Worm (Caenorhabditis elegans): ENCODE data around the gene T12D8.5.

The T12D8.5 gene

DNA sequence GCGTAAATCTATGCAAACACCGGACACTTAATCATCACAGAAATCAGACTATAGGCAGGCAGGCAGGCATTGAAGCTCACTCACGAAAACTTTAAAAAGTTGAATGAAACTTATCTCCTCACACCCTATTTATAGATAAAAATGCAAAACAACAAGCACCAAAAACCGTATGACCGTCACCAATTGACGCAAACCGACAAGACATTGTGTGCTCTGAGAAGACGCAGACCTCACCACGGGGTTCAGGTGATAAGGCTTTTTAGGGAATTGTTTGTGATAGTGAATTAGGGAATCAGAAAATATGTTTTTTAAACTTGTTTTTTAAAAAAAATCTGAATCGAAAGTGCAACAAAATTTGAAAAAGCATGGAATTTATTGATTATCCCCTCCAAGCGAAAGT is at the start of gene T12D8.5:
Gene T12D8.5 (minus strand): TSS at position 95 of the 400 bp plus-strand sequence.
- no peak for TF ChIP-seq ama-1 (optimal IDR thresholded peaks at IDR 0.05)
- no peak for TF ChIP-seq ets-7 (tag; optimal IDR thresholded peaks at IDR 0.05)
- no peak for TF ChIP-seq tbx-37 (GFP tag; conservative IDR thresholded peaks at IDR 0.05)
- TF ChIP-seq aly-1 (tag; optimal IDR thresholded peaks at IDR 0.05), result no peak
- TF ChIP-seq hmbx-1 (tag; optimal IDR thresholded peaks at IDR 0.05), result no peak
- TF ChIP-seq sea-1 (GFP tag; conservative IDR thresholded peaks at IDR 0.05), result no peak
- TF ChIP-seq tra-4 (tag; optimal IDR thresholded peaks at IDR 0.05), result no peak
- no peak for TF ChIP-seq tbx-11 (GFP tag; IDR thresholded peaks at IDR 0.05)
- TF ChIP-seq B0310.2 (tag; optimal IDR thresholded peaks at IDR 0.05), result no peak
- TF ChIP-seq hnd-1 (tag; optimal IDR thresholded peaks at IDR 0.05), result no peak
- no peak for TF ChIP-seq flt-1 (GFP tag; IDR thresholded peaks at IDR 0.05)
- TF ChIP-seq scrt-1 (GFP tag; IDR thresholded peaks at IDR 0.05), result no peak
- no peak for TF ChIP-seq ceh-13 (GFP tag; optimal IDR thresholded peaks at IDR 0.05)
- no peak for TF ChIP-seq pes-1 (GFP tag; IDR thresholded peaks at IDR 0.05)

DNA sequence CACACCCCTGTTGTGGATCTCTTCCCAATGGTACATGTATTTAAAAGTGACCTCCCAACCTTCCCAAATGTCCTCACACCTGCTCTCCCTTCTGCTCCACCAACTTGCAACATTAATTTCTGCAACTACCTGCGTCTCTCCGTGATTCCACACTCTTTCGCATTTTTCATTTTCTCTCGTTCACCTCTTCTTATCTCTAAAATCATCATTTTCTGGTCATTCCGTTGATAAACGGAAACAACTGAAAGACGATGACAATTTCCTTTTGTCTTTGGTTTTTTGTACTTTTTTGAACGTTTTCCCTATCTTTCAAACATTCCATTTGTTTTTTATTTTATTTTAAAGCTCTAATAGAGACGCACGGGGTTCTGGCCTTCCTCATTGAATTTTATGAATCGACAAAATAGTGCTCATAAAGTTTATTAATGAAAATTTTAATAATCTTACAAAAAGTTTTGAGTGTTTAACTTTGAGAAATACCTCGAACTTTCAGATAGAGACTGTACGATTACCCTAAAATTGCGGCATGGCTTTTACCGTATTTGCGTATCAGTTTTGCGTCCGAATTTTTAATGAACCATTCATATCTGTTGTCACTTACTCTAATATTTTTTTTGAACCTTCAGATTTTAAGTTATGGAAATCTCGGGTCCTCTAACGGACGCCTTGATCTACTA is 46.2 kb upstream of the T12D8.5 start, which contains the start of gene aqp-11:
Gene aqp-11 (plus strand): TSS at position 627 of the 677 bp plus-strand sequence.
- no peak for TF ChIP-seq hmg-4 (GFP tag; optimal IDR thresholded peaks at IDR 0.05)
- TF ChIP-seq ceh-36 (tag; optimal IDR thresholded peaks at IDR 0.05), result no peak
- no peak for TF ChIP-seq ets-7 (tag; optimal IDR thresholded peaks at IDR 0.05)
- no peak for TF ChIP-seq scrt-1 (GFP tag; IDR thresholded peaks at IDR 0.05)
- TF ChIP-seq B0310.2 (tag; optimal IDR thresholded peaks at IDR 0.05), result no peak
- no peak for TF ChIP-seq tbx-37 (GFP tag; conservative IDR thresholded peaks at IDR 0.05)
- no peak for TF ChIP-seq aly-1 (tag; optimal IDR thresholded peaks at IDR 0.05)
- no peak for TF ChIP-seq hmbx-1 (tag; optimal IDR thresholded peaks at IDR 0.05)
- TF ChIP-seq flt-1 (GFP tag; IDR thresholded peaks at IDR 0.05), result no peak
- no peak for TF ChIP-seq hnd-1 (tag; optimal IDR thresholded peaks at IDR 0.05)
- TF ChIP-seq ama-1 (optimal IDR thresholded peaks at IDR 0.05), result no peak
- no peak for TF ChIP-seq F13C5.2 (tag; optimal IDR thresholded peaks at IDR 0.05)

ce11 chrIII:13669519-13669918 is 42.9 kb upstream of the T12D8.5 start:
- TF ChIP-seq tra-4 (tag; optimal IDR thresholded peaks at IDR 0.05) (no peak), scrt-1 (GFP tag; IDR thresholded peaks at IDR 0.05) (no peak), hnd-1 (tag; optimal IDR thresholded peaks at IDR 0.05) (no peak), B0310.2 (tag; optimal IDR thresholded peaks at IDR 0.05) (no peak), hmbx-1 (tag; optimal IDR thresholded peaks at IDR 0.05) (no peak), ama-1 (optimal IDR thresholded peaks at IDR 0.05) (no peak), tbx-37 (GFP tag; conservative IDR thresholded peaks at IDR 0.05) (no peak), ceh-36 (tag; optimal IDR thresholded peaks at IDR 0.05) (no peak), sea-1 (GFP tag; conservative IDR thresholded peaks at IDR 0.05) (no peak), pes-1 (GFP tag; IDR thresholded peaks at IDR 0.05) (no peak), F13C5.2 (tag; optimal IDR thresholded peaks at IDR 0.05) (no peak), ets-7 (tag; optimal IDR thresholded peaks at IDR 0.05) (no peak), hmg-4 (GFP tag; optimal IDR thresholded peaks at IDR 0.05) (no peak), ceh-13 (GFP tag; optimal IDR thresholded peaks at IDR 0.05) (no peak), aly-1 (tag; optimal IDR thresholded peaks at IDR 0.05) (no peak)

ce11 chrIII:13667739-13668138 is 41.2 kb upstream of the T12D8.5 start, which contains the start of gene flp-15:
flp-15 (minus strand) TSS chrIII:13667839.
- no peak for TF ChIP-seq flt-1 (GFP tag; IDR thresholded peaks at IDR 0.05)
- TF ChIP-seq hmg-4 (GFP tag; optimal IDR thresholded peaks at IDR 0.05), result no peak

- no peak for TF ChIP-seq F13C5.2 (tag; optimal IDR thresholded peaks at IDR 0.05)
- TF ChIP-seq B0310.2 (tag; optimal IDR thresholded peaks at IDR 0.05), result no peak
- TF ChIP-seq ceh-36 (tag; optimal IDR thresholded peaks at IDR 0.05), result no peak
These were observed 39.8 kb upstream of the T12D8.5 start for ce11 chrIII:13666406-13666805.

DNA sequence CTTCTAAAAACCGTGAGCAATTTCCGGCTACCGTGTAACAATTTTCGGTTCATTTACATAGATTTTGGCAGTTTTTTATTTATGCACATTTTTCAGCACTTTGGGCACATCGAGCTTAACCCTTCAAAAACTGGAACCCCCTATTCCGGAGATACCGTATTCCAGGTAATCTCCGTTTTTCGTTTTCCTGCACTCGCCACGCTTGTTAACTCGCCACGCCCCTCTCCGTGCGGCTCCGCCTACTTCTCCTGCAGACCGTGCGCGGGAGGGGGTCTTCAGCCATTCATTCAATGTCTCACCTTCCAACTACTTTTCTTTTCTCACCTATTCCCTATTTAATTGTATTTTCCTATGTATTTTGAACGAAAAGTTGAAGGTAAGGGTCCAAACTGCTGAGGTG is 33.5 kb upstream of the T12D8.5 start:
- TF ChIP-seq sea-1 (GFP tag; conservative IDR thresholded peaks at IDR 0.05), result no peak
- TF ChIP-seq hmg-4 (GFP tag; optimal IDR thresholded peaks at IDR 0.05), result no peak
- TF ChIP-seq ceh-36 (tag; optimal IDR thresholded peaks at IDR 0.05), result no peak
- TF ChIP-seq tbx-11 (GFP tag; IDR thresholded peaks at IDR 0.05), result no peak
- no peak for TF ChIP-seq pes-1 (GFP tag; IDR thresholded peaks at IDR 0.05)
- no peak for TF ChIP-seq B0310.2 (tag; optimal IDR thresholded peaks at IDR 0.05)
- no peak for TF ChIP-seq hnd-1 (tag; optimal IDR thresholded peaks at IDR 0.05)
- no peak for TF ChIP-seq tra-4 (tag; optimal IDR thresholded peaks at IDR 0.05)
- no peak for TF ChIP-seq ceh-13 (GFP tag; optimal IDR thresholded peaks at IDR 0.05)
- no peak for TF ChIP-seq ama-1 (optimal IDR thresholded peaks at IDR 0.05)
- TF ChIP-seq aly-1 (tag; optimal IDR thresholded peaks at IDR 0.05), result no peak
- no peak for TF ChIP-seq hmbx-1 (tag; optimal IDR thresholded peaks at IDR 0.05)
- TF ChIP-seq flt-1 (GFP tag; IDR thresholded peaks at IDR 0.05), result no peak
- no peak for TF ChIP-seq F13C5.2 (tag; optimal IDR thresholded peaks at IDR 0.05)

DNA sequence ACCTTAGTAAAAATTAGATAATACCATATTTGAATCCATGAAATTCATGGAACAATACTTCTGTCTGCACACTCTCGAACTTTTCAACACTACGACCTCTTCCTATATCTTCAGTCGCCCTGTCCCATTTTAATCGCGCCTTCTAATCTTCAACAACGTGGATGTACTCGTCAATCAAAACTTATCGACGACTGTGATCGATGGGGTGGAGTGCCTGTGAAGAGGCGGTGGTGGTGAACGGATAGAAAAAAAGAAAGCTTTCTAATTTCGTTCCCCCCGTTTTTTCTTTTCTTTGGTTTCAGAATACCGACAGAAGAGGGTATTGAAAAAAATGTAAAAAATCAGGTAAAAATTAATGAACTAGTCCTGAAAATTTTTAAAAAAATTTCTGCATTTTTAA is 32.4 kb upstream of the T12D8.5 start:
- no peak for TF ChIP-seq aly-1 (tag; optimal IDR thresholded peaks at IDR 0.05)
- no peak for TF ChIP-seq scrt-1 (GFP tag; IDR thresholded peaks at IDR 0.05)
- no peak for TF ChIP-seq flt-1 (GFP tag; IDR thresholded peaks at IDR 0.05)
- TF ChIP-seq tbx-11 (GFP tag; IDR thresholded peaks at IDR 0.05), result no peak
- TF ChIP-seq hmbx-1 (tag; optimal IDR thresholded peaks at IDR 0.05), result no peak
- TF ChIP-seq ceh-36 (tag; optimal IDR thresholded peaks at IDR 0.05), result no peak
- no peak for TF ChIP-seq hmg-4 (GFP tag; optimal IDR thresholded peaks at IDR 0.05)
- TF ChIP-seq ets-7 (tag; optimal IDR thresholded peaks at IDR 0.05), result no peak
- TF ChIP-seq pes-1 (GFP tag; IDR thresholded peaks at IDR 0.05), result no peak
- TF ChIP-seq tra-4 (tag; optimal IDR thresholded peaks at IDR 0.05), result no peak
- no peak for TF ChIP-seq F13C5.2 (tag; optimal IDR thresholded peaks at IDR 0.05)

- TF ChIP-seq ceh-36 (tag; optimal IDR thresholded peaks at IDR 0.05) (no peak), tbx-11 (GFP tag; IDR thresholded peaks at IDR 0.05) (no peak), hnd-1 (tag; optimal IDR thresholded peaks at IDR 0.05) (no peak), sea-1 (GFP tag; conservative IDR thresholded peaks at IDR 0.05) (no peak), tbx-37 (GFP tag; conservative IDR thresholded peaks at IDR 0.05) (no peak), hmbx-1 (tag; optimal IDR thresholded peaks at IDR 0.05) (no peak), scrt-1 (GFP tag; IDR thresholded peaks at IDR 0.05) (no peak), aly-1 (tag; optimal IDR thresholded peaks at IDR 0.05) (no peak), tra-4 (tag; optimal IDR thresholded peaks at IDR 0.05) (no peak), F13C5.2 (tag; optimal IDR thresholded peaks at IDR 0.05) (no peak), hmg-4 (GFP tag; optimal IDR thresholded peaks at IDR 0.05) (no peak), ceh-13 (GFP tag; optimal IDR thresholded peaks at IDR 0.05) (no peak), ama-1 (optimal IDR thresholded peaks at IDR 0.05) (no peak), flt-1 (GFP tag; IDR thresholded peaks at IDR 0.05) (no peak), ets-7 (tag; optimal IDR thresholded peaks at IDR 0.05) (no peak), B0310.2 (tag; optimal IDR thresholded peaks at IDR 0.05) (no peak), pes-1 (GFP tag; IDR thresholded peaks at IDR 0.05) (no peak)
These were observed 31.4 kb upstream of the T12D8.5 start for ce11 chrIII:13657975-13658374.

All from whole organism, early embryonic.